Worm (Caenorhabditis elegans) whole organism, L4 larva: Measurements from ENCODE around the gene mpz-1.

Source experiments
- Y105C5A.15 ChIP-seq: fragments of 200-800 bp; sonication (Bioruptor generic); IDR thresholded peaks from 2 replicates; pipeline ENCODE4 v1.3.6; 2022; ENCODE audit warnings: missing genetic modification characterization, missing compliant biosample characterization
- ceh-82 ChIP-seq: sonication (generic microtip); optimal IDR thresholded peaks from 2 replicates; lab custom pipeline; 2017; ENCODE audit warnings: missing biosample characterization, missing genetic modification characterization
- ces-1 ChIP-seq: fragments of 150-350 bp; sonication (generic microtip); optimal IDR thresholded peaks from 4 replicates; lab custom pipeline; 2014; ENCODE audit warnings: missing biosample characterization, missing genetic modification reagents, missing genetic modification characterization
- mxl-2 ChIP-seq: fragments of 200-800 bp; sonication (Bioruptor generic); conservative IDR thresholded peaks from 2 replicates; pipeline ENCODE4 v1.3.6; 2022; ENCODE audit warnings: missing genetic modification reagents, missing genetic modification characterization, missing compliant biosample characterization
- nhr-237 ChIP-seq: sonication (generic microtip); optimal IDR thresholded peaks from 2 replicates; lab custom pipeline; 2017; ENCODE audit warnings: missing biosample characterization, missing genetic modification characterization
- pha-4 ChIP-seq, 2 experiments: fragments of 150-350 bp in 1 of 2; fragments of 200-800 bp in 1 of 2; sonication (Bioruptor generic) in 1 of 2; IDR thresholded peaks in 1 of 2; optimal IDR thresholded peaks in 1 of 2; 2 replicates each; pipeline versions ENCODE4 v1.3.6 to Lab custom; 2014 to 2022; ENCODE audit warnings: missing genetic modification characterization in 2 of 2, missing genetic modification reagents in 2 of 2, missing biosample characterization in 1 of 2, missing compliant biosample characterization in 1 of 2
- snpc-4 ChIP-seq: fragments of 150-350 bp; optimal IDR thresholded peaks from 2 replicates; lab custom pipeline; 2014; ENCODE audit warnings: missing biosample characterization, missing genetic modification characterization
- unc-39 ChIP-seq: sonication (generic microtip); optimal IDR thresholded peaks from 2 replicates; lab custom pipeline; 2017; ENCODE audit warnings: missing biosample characterization, missing genetic modification characterization
- unc-62 ChIP-seq, 3 experiments: fragments of 150-350 bp in 1 of 3; sonication (generic microtip); optimal IDR thresholded peaks in 2 of 3; peaks in 1 of 3; 1 replicate in 1 of 3; 2 replicates in 2 of 3; lab custom pipeline; 2014 to 2017; ENCODE audit warnings: missing biosample characterization in 3 of 3, missing genetic modification characterization in 3 of 3, missing genetic modification reagents in 3 of 3, missing genotype in 1 of 3

DNA sequence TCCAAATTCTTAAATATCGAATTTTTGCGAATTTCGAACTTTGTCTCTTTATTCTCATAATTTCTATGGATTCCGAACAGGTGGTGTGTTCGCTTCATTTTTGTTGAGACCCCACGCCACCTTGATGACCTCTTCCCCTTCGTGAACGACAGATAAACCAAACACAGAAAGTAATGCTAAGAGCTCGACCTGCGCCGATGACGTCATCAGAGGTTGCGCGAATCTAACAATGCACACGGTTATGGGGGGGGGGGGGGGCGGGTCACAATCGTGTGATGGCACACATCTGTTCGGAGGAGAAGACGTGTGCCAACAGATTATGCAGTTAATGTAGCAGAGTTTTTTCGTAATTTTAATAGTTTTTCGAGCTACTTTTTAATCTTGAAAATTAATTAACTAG lies 6.3 kb upstream of the mpz-1 start:
- no peak for TF ChIP-seq unc-39 (tag; lab: Kevin White, UChicago)
- TF ChIP-seq unc-62 (GFP tag; optimal IDR thresholded peaks at IDR 0.05 in 1 of 2; lab: Kevin White, UChicago): no peak
- TF ChIP-seq unc-62 (tag; optimal IDR thresholded peaks at IDR 0.05; lab: Kevin White, UChicago): no peak
- no peak for TF ChIP-seq Y105C5A.15
- TF ChIP-seq nhr-237 (tag; lab: Kevin White, UChicago): no peak
- no peak for TF ChIP-seq ces-1
- TF ChIP-seq ceh-82 (tag; lab: Kevin White, UChicago): no peak
- TF ChIP-seq snpc-4 (tag; lab: Kevin White, UChicago): no peak
- TF ChIP-seq pha-4 (GFP tag; IDR thresholded peaks at IDR 0.05; lab: Robert Waterston, UW): no peak
- no peak for TF ChIP-seq pha-4 (tag; optimal IDR thresholded peaks at IDR 0.05; lab: Kevin White, UChicago)
- no peak for TF ChIP-seq mxl-2 (GFP tag; lab: Robert Waterston, UW)
